Fruit fly (Drosophila melanogaster): ENCODE data around the gene CG17258.

DNA sequence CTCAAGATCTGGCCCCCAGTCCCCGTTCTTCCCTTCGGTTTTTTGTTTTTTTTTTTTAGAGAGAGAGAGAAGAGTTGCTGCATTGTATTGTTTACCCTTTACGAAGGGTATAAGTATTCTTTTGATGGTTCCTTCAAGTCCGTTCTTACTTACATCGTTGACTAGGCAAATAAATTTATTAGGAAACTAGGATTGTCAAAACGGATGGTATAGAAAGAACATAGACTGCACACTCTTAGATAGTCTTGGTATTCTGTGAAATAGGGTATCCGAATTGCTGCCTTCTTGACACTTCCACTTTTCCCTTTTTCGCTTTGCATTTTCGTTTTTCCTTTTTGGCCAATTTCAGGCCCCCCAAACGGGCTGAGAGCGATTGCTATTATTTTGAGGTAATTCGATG is 23.7 kb downstream of the CG17258 start:
- no peak for TF ChIP-seq run (tag; optimal IDR thresholded peaks at IDR 0.05)
- no peak for TF ChIP-seq CG15269 (tag; optimal IDR thresholded peaks at IDR 0.05)
- no peak for TF ChIP-seq cad (GFP tag; optimal IDR thresholded peaks at IDR 0.05)
- TF ChIP-seq CG1832 (GFP tag; optimal IDR thresholded peaks at IDR 0.05): no peak
- TF ChIP-seq Awh (GFP tag; IDR thresholded peaks at IDR 0.05): no peak
- no peak for TF ChIP-seq slou (GFP tag; optimal IDR thresholded peaks at IDR 0.05)
- no peak for TF ChIP-seq Hr51 (GFP tag; optimal IDR thresholded peaks at IDR 0.05)
- TF ChIP-seq CG3847 (GFP tag; IDR thresholded peaks at IDR 0.05): no peak
